Fruit fly (Drosophila melanogaster): ENCODE data around the gene CG43098.
A peak's percentile ranks its signal among the peaks of the same experiment; 100 is the strongest.

Gene CG43098

DNA sequence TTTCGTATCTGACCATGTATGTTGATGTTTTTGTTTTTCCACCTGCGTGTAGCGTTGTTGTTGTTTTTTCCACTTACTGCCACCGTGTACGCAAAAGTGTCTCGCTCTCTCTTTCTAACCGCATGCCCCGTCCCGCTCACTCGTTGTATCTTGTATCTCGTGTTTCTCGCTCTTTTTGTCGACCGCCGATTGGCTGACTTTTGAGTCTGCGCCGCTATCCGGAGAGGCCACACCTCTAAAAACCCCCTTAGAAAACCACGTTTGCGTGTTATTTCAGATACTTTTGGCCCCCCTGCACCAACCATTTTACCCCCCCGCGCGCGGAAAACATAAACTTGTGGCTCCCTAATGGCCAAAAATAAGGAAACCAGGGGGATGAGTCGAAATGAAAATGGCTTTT is 34.0 kb upstream of the CG43098 start (continued):
- TF ChIP-seq Nf-YC (tag; optimal IDR thresholded peaks at IDR 0.05) (peak; percentile 99), Fer3 (tag; optimal IDR thresholded peaks at IDR 0.05) (no peak), nom (GFP tag; optimal IDR thresholded peaks at IDR 0.05) (peak; percentile 47), lola (GFP tag; optimal IDR thresholded peaks at IDR 0.05) (no peak), vfl (GFP tag; optimal IDR thresholded peaks at IDR 0.05) (no peak), Oaz (GFP tag; IDR thresholded peaks at IDR 0.05) (no peak), unpg (GFP tag; optimal IDR thresholded peaks at IDR 0.05) (no peak), Dbx (GFP tag; IDR thresholded peaks at IDR 0.05) (no peak), CG10147 (GFP tag; optimal IDR thresholded peaks at IDR 0.05) (no peak), maf-S (GFP tag; optimal IDR thresholded peaks at IDR 0.05) (no peak), sna (GFP tag; IDR thresholded peaks at IDR 0.05; ENCODE audit: partially characterized antibody) (no peak), CG17829 (tag; optimal IDR thresholded peaks at IDR 0.05) (no peak), Kr (GFP tag; optimal IDR thresholded peaks at IDR 0.05) (no peak), btn (GFP tag; optimal IDR thresholded peaks at IDR 0.05) (no peak), row (GFP tag; IDR thresholded peaks at IDR 0.05) (no peak), CG1529 (GFP tag; optimal IDR thresholded peaks at IDR 0.05) (no peak), unc-4 (GFP tag; IDR thresholded peaks at IDR 0.05; ENCODE audit: partially characterized antibody) (no peak), dysf (GFP tag; IDR thresholded peaks at IDR 0.05) (no peak), CG33557 (GFP tag; optimal IDR thresholded peaks at IDR 0.05) (no peak), cato (GFP tag; optimal IDR thresholded peaks at IDR 0.05; ENCODE audit: borderline replicate concordance) (no peak), Doc2 (GFP tag; IDR thresholded peaks at IDR 0.05) (no peak), CG18011 (GFP tag; optimal IDR thresholded peaks at IDR 0.05) (no peak), CG10543 (GFP tag; optimal IDR thresholded peaks at IDR 0.05) (no peak), CG11456 (GFP tag; IDR thresholded peaks at IDR 0.05) (no peak), CG18619 (GFP tag; optimal IDR thresholded peaks at IDR 0.05) (no peak), BEAF-32 (GFP tag; optimal IDR thresholded peaks at IDR 0.05) (no peak), wdn (GFP tag; IDR thresholded peaks at IDR 0.05) (no peak), NfI (GFP tag; optimal IDR thresholded peaks at IDR 0.05) (no peak), mld (GFP tag; IDR thresholded peaks at IDR 0.05; ENCODE audit: partially characterized antibody) (no peak), CG13424 (tag; optimal IDR thresholded peaks at IDR 0.05) (no peak), CG4404 (GFP tag; IDR thresholded peaks at IDR 0.05) (no peak), Pdp1 (GFP tag; optimal IDR thresholded peaks at IDR 0.05) (no peak), CG10267 (tag; optimal IDR thresholded peaks at IDR 0.05) (no peak), CG4282 (GFP tag; optimal IDR thresholded peaks at IDR 0.05) (no peak), ems (GFP tag; optimal IDR thresholded peaks at IDR 0.05) (no peak), CG6175 (GFP tag; IDR thresholded peaks at IDR 0.05) (no peak), Sry-β (GFP tag; optimal IDR thresholded peaks at IDR 0.05) (no peak), CG11247 (GFP tag; IDR thresholded peaks at IDR 0.05) (no peak), kah (GFP tag; optimal IDR thresholded peaks at IDR 0.05) (no peak), bigmax (GFP tag; optimal IDR thresholded peaks at IDR 0.05) (no peak), CG15073 (GFP tag; optimal IDR thresholded peaks at IDR 0.05) (no peak), stwl (tag; optimal IDR thresholded peaks at IDR 0.05) (no peak), Sry-δ (GFP tag; optimal IDR thresholded peaks at IDR 0.05) (no peak), grn (GFP tag; optimal IDR thresholded peaks at IDR 0.05) (no peak), Sox102F (GFP tag; optimal IDR thresholded peaks at IDR 0.05) (no peak), mirr (GFP tag; optimal IDR thresholded peaks at IDR 0.05) (no peak), Tbp (GFP tag; optimal IDR thresholded peaks at IDR 0.05) (no peak), CG13775 (GFP tag; optimal IDR thresholded peaks at IDR 0.05) (no peak), sc (optimal IDR thresholded peaks at IDR 0.05) (no peak), sc (GFP tag; optimal IDR thresholded peaks at IDR 0.05) (no peak), Dp (GFP tag; optimal IDR thresholded peaks at IDR 0.05) (no peak)

Data from whole organism, embryonic.